Fruit fly (Drosophila melanogaster) whole organism, embryonic: ENCODE measurements around the gene Cdk5alpha.

Experiments used
- Aef1 ChIP-seq: fragments of 200-800 bp; sonication (Bioruptor generic); IDR thresholded peaks from 3 replicates; pipeline ENCODE4 v1.3.6; 2022; ENCODE audit warnings: missing biosample characterization, missing genetic modification characterization
- CG10147 ChIP-seq: fragments of 200-800 bp; sonication (Bioruptor generic); optimal IDR thresholded peaks from 2 replicates; lab custom pipeline; 2019; ENCODE audit warnings: missing biosample characterization, mild to moderate bottlenecking, missing genetic modification characterization, moderate library complexity
- CG10267 ChIP-seq: fragments of 200-800 bp; sonication (Bioruptor generic); optimal IDR thresholded peaks from 2 replicates; lab custom pipeline; 2018; ENCODE audit warnings: missing biosample characterization, mild to moderate bottlenecking, missing genetic modification characterization, moderate library complexity
- CG11723 ChIP-seq: fragments of 200-800 bp; sonication (Bioruptor generic); optimal IDR thresholded peaks from 2 replicates; lab custom pipeline; 2017; ENCODE audit warnings: missing biosample characterization, mild to moderate bottlenecking, missing genetic modification characterization
- CG13424 ChIP-seq: fragments of 200-800 bp; sonication (Bioruptor generic); optimal IDR thresholded peaks from 2 replicates; lab custom pipeline; 2019; ENCODE audit warnings: missing biosample characterization, mild to moderate bottlenecking, missing genetic modification characterization, moderate library complexity
- CG14441 ChIP-seq: fragments of 200-800 bp; sonication (Bioruptor generic); IDR thresholded peaks from 2 replicates; pipeline ENCODE4 v1.3.6; 2022; ENCODE audit warnings: missing biosample characterization, missing genetic modification characterization
- CG14667 ChIP-seq: fragments of 200-800 bp; sonication (Bioruptor generic); IDR thresholded peaks from 2 replicates; pipeline ENCODE4 v1.3.6; 2022; ENCODE audit warnings: missing biosample characterization, missing genetic modification characterization
- CG15514 ChIP-seq: fragments of 200-800 bp; sonication (Bioruptor generic); optimal IDR thresholded peaks from 3 replicates; lab custom pipeline; 2017; ENCODE audit warnings: missing biosample characterization, missing genetic modification characterization, mild to moderate bottlenecking, moderate library complexity, missing genetic modification reagents
- CG1602 ChIP-seq: fragments of 200-800 bp; sonication (Bioruptor generic); optimal IDR thresholded peaks from 3 replicates; lab custom pipeline; 2016; ENCODE audit warnings: missing biosample characterization, missing genetic modification characterization
- CG17385 ChIP-seq: fragments of 200-800 bp; sonication (Bioruptor generic); optimal IDR thresholded peaks from 3 replicates; lab custom pipeline; 2018; ENCODE audit warnings: missing biosample characterization, mild to moderate bottlenecking, missing genetic modification characterization
- CG18599 ChIP-seq: fragments of 200-800 bp; sonication (Bioruptor generic); optimal IDR thresholded peaks from 3 replicates; lab custom pipeline; 2017; ENCODE audit warnings: missing biosample characterization, missing genetic modification characterization, mild to moderate bottlenecking, moderate library complexity, missing genetic modification reagents
- CG30020 ChIP-seq: fragments of 200-800 bp; optimal IDR thresholded peaks from 2 replicates; lab custom pipeline; 2019; ENCODE audit warnings: missing biosample characterization, mild to moderate bottlenecking, missing genetic modification characterization, moderate library complexity
- CG3065 ChIP-seq: fragments of 200-800 bp; sonication (Bioruptor generic); optimal IDR thresholded peaks from 2 replicates; lab custom pipeline; 2016; ENCODE audit warnings: missing biosample characterization, missing genetic modification characterization
- CG3407 ChIP-seq: fragments of 200-800 bp; sonication (Bioruptor generic); optimal IDR thresholded peaks from 2 replicates; lab custom pipeline; 2018; ENCODE audit warnings: missing biosample characterization, mild to moderate bottlenecking, missing genetic modification characterization
- CG4854 ChIP-seq: fragments of 200-800 bp; sonication (Bioruptor generic); optimal IDR thresholded peaks from 2 replicates; lab custom pipeline; 2016; ENCODE audit warnings: missing biosample characterization, missing genetic modification characterization, inconsistent platforms
- CG5245 ChIP-seq: fragments of 200-800 bp; sonication (Bioruptor generic); optimal IDR thresholded peaks from 3 replicates; lab custom pipeline; 2016; ENCODE audit warnings: missing biosample characterization, missing genetic modification characterization
- CG6791 ChIP-seq: fragments of 200-800 bp; sonication (Bioruptor generic); IDR thresholded peaks from 3 replicates; pipeline ENCODE4 v1.3.6; 2022; ENCODE audit warnings: missing biosample characterization, missing genetic modification characterization; ENCODE audit not compliant: partially characterized antibody
- CG6854 ChIP-seq: fragments of 200-800 bp; sonication (Bioruptor generic); optimal IDR thresholded peaks from 3 replicates; lab custom pipeline; 2017; ENCODE audit warnings: missing biosample characterization, mild to moderate bottlenecking, missing genetic modification characterization
- CG8281 ChIP-seq: fragments of 200-800 bp; sonication (Bioruptor generic); optimal IDR thresholded peaks from 2 replicates; lab custom pipeline; 2018; ENCODE audit warnings: missing biosample characterization, mild to moderate bottlenecking, missing genetic modification characterization, moderate library complexity
- CG8359 ChIP-seq: fragments of 200-800 bp; sonication (Bioruptor generic); optimal IDR thresholded peaks from 2 replicates; lab custom pipeline; 2017; ENCODE audit warnings: missing biosample characterization, mild to moderate bottlenecking, missing genetic modification characterization, borderline replicate concordance
- CG9727 ChIP-seq: fragments of 200-800 bp; sonication (Bioruptor generic); optimal IDR thresholded peaks from 3 replicates; lab custom pipeline; 2017; ENCODE audit warnings: missing biosample characterization, mild to moderate bottlenecking, missing genetic modification characterization
- CG9932 ChIP-seq: fragments of 200-800 bp; sonication (Bioruptor generic); IDR thresholded peaks from 2 replicates; pipeline ENCODE4 v1.3.6; 2022; ENCODE audit warnings: missing biosample characterization, missing genetic modification characterization
- CTCF ChIP-seq: fragments of 200-800 bp; sonication (Bioruptor generic); optimal IDR thresholded peaks from 2 replicates; lab custom pipeline; 2017; ENCODE audit warnings: missing biosample characterization, mild to moderate bottlenecking, missing genetic modification characterization, moderate library complexity
- CrebB ChIP-seq: fragments of 200-800 bp; sonication (Bioruptor generic); optimal IDR thresholded peaks from 3 replicates; lab custom pipeline; 2018; ENCODE audit warnings: missing biosample characterization, mild to moderate bottlenecking, missing genetic modification characterization
- Drgx ChIP-seq: fragments of 200-800 bp; sonication (Bioruptor generic); IDR thresholded peaks from 2 replicates; pipeline ENCODE4 v1.3.6; 2022; ENCODE audit warnings: missing biosample characterization, missing genetic modification characterization
- HLH3B ChIP-seq: fragments of 200-800 bp; sonication (Bioruptor generic); IDR thresholded peaks from 2 replicates; pipeline ENCODE4 v1.3.6; 2022; ENCODE audit warnings: missing biosample characterization, missing genetic modification characterization
- HLH4C ChIP-seq: fragments of 200-800 bp; sonication (Bioruptor generic); IDR thresholded peaks from 3 replicates; pipeline ENCODE4 v1.3.6; 2022; ENCODE audit warnings: missing biosample characterization, missing genetic modification characterization; ENCODE audit not compliant: partially characterized antibody
- Ptx1 ChIP-seq: fragments of 200-800 bp; sonication (Bioruptor generic); IDR thresholded peaks from 2 replicates; pipeline ENCODE4 v1.3.6; 2022; ENCODE audit warnings: missing biosample characterization, missing genetic modification characterization
- Side ChIP-seq: fragments of 200-800 bp; sonication (Bioruptor generic); optimal IDR thresholded peaks from 2 replicates; lab custom pipeline; 2016; ENCODE audit warnings: missing biosample characterization, missing genetic modification characterization
- Sin3A ChIP-seq: fragments of >200 bp; optimal IDR thresholded peaks from 2 replicates; lab custom pipeline; 2018
- Xrp1 ChIP-seq: fragments of 200-800 bp; sonication (Bioruptor generic); IDR thresholded peaks from 2 replicates; pipeline ENCODE4 v1.3.6; 2022; ENCODE audit warnings: missing biosample characterization, missing genetic modification characterization
- amos ChIP-seq: fragments of 200-800 bp; sonication (Bioruptor generic); IDR thresholded peaks from 2 replicates; pipeline ENCODE4 v1.3.6; 2022; ENCODE audit warnings: missing biosample characterization, missing genetic modification characterization; ENCODE audit not compliant: partially characterized antibody
- ash1 ChIP-seq: fragments of 200-800 bp; sonication (Bioruptor generic); optimal IDR thresholded peaks from 2 replicates; lab custom pipeline; 2018; ENCODE audit warnings: missing biosample characterization, mild to moderate bottlenecking, missing genetic modification characterization
- chinmo ChIP-seq: fragments of 200-800 bp; sonication (Bioruptor generic); IDR thresholded peaks from 4 replicates; pipeline ENCODE4 v1.3.6; 2022; ENCODE audit warnings: missing biosample characterization, missing genetic modification characterization; ENCODE audit not compliant: partially characterized antibody
- chn ChIP-seq: fragments of 200-800 bp; sonication (Bioruptor generic); optimal IDR thresholded peaks from 2 replicates; lab custom pipeline; 2016; ENCODE audit warnings: missing biosample characterization, missing genetic modification characterization
- eyg ChIP-seq: fragments of 200-800 bp; sonication (Bioruptor generic); optimal IDR thresholded peaks from 3 replicates; lab custom pipeline; 2016; ENCODE audit warnings: missing biosample characterization, missing genetic modification characterization
- fd64A ChIP-seq: fragments of 200-800 bp; sonication (Bioruptor generic); optimal IDR thresholded peaks from 3 replicates; lab custom pipeline; 2018; ENCODE audit warnings: missing biosample characterization, mild to moderate bottlenecking, missing genetic modification characterization
- gfzf ChIP-seq: fragments of 200-800 bp; sonication (Bioruptor generic); optimal IDR thresholded peaks from 2 replicates; lab custom pipeline; 2016; ENCODE audit warnings: missing biosample characterization, mild to moderate bottlenecking, missing genetic modification characterization, moderate library complexity
- lola ChIP-seq, 3 experiments: fragments of >200 bp in 2 of 3; fragments of 200-800 bp in 1 of 3; sonication (Bioruptor generic) in 1 of 3; optimal IDR thresholded peaks; 2 replicates each; lab custom pipeline; 2017 to 2019; ENCODE audit warnings: missing biosample characterization in 3 of 3, missing genetic modification characterization in 3 of 3, mild to moderate bottlenecking in 1 of 3, moderate library complexity in 1 of 3
- nerfin-2 ChIP-seq: fragments of 200-800 bp; sonication (Bioruptor generic); IDR thresholded peaks from 2 replicates; pipeline ENCODE4 v1.3.6; 2022; ENCODE audit warnings: missing biosample characterization, missing genetic modification characterization; ENCODE audit not compliant: partially characterized antibody
- nom ChIP-seq: fragments of 200-800 bp; sonication (Bioruptor generic); optimal IDR thresholded peaks from 2 replicates; lab custom pipeline; 2017; ENCODE audit warnings: missing biosample characterization, missing genetic modification characterization, mild to moderate bottlenecking, moderate library complexity, missing genetic modification reagents
- pzg ChIP-seq: fragments of 200-800 bp; sonication (Bioruptor generic); optimal IDR thresholded peaks from 3 replicates; lab custom pipeline; 2018; ENCODE audit warnings: missing biosample characterization, mild to moderate bottlenecking, missing genetic modification characterization, moderate library complexity
- ro ChIP-seq: fragments of 200-800 bp; sonication (Bioruptor generic); IDR thresholded peaks from 2 replicates; pipeline ENCODE4 v1.3.6; 2022; ENCODE audit warnings: missing biosample characterization, missing genetic modification characterization
- sd ChIP-seq: fragments of 200-800 bp; sonication (Bioruptor generic); optimal IDR thresholded peaks from 3 replicates; lab custom pipeline; 2018; ENCODE audit warnings: missing biosample characterization, mild to moderate bottlenecking, missing genetic modification characterization, moderate library complexity
- sob ChIP-seq: fragments of 200-800 bp; sonication (Bioruptor generic); IDR thresholded peaks from 2 replicates; pipeline ENCODE4 v1.3.6; 2022; ENCODE audit warnings: missing biosample characterization, missing genetic modification characterization
- ssp ChIP-seq: fragments of 200-800 bp; sonication (Bioruptor generic); IDR thresholded peaks from 2 replicates; pipeline ENCODE4 v1.3.6; 2022; ENCODE audit warnings: missing biosample characterization, missing genetic modification characterization
- tin ChIP-seq: fragments of 200-800 bp; sonication (Bioruptor generic); optimal IDR thresholded peaks from 3 replicates; lab custom pipeline; 2016; ENCODE audit warnings: missing biosample characterization, missing genetic modification characterization
- vfl ChIP-seq: fragments of 200-800 bp; sonication (Bioruptor generic); optimal IDR thresholded peaks from 2 replicates; lab custom pipeline; 2016; ENCODE audit warnings: missing biosample characterization, missing genetic modification characterization
- z ChIP-seq: fragments of 200-800 bp; sonication (Bioruptor generic); IDR thresholded peaks from 3 replicates; pipeline ENCODE4 v1.3.6; 2022; ENCODE audit warnings: missing biosample characterization, missing genetic modification characterization
- zen2 ChIP-seq: fragments of 200-800 bp; sonication (Bioruptor generic); IDR thresholded peaks from 3 replicates; pipeline ENCODE4 v1.3.6; 2022; ENCODE audit warnings: missing biosample characterization, missing genetic modification characterization; ENCODE audit not compliant: partially characterized antibody

Cdk5alpha gene

DNA sequence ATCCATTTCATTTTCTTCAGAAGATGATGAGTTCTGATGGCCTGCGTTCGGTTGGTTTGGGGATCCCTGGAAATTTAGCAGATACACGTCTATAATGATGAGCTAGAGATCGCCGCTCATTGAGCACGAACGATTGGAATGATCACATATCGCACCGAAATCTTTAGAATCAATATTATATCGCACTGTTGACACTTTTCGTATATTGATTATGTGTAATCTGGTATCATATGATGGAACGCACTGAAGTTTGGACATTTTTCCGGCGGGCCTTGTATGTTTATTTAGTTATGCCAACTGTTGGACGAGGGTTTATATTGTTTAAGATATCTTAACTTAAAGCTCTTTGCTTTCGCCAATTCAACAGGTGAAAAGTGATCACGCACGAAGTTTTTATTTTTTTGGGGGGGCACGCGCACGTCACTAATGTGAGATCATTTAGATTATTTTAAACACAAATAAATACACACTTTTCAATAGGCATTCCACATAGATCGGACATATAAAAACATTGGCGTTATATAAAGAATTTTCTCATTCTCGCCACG is 10.4 kb upstream of the Cdk5alpha start (continued):
- no peak for TF ChIP-seq CG6791 (GFP tag; lab: Robert Waterston, UW)
- no peak for TF ChIP-seq CG10267 (tag; lab: Kevin White, UChicago)
- peak; percentile 8 for TF ChIP-seq CG13424 (tag; lab: Kevin White, UChicago)
- TF ChIP-seq sd (tag; lab: Kevin White, UChicago), result no peak
- no peak for TF ChIP-seq Drgx (GFP tag; lab: Robert Waterston, UW)
- TF ChIP-seq CG4854, result no peak
- peak; percentile 7 for TF ChIP-seq CG11723 (GFP tag; lab: Kevin White, UChicago)
- TF ChIP-seq tin (GFP tag; lab: Kevin White, UChicago), result peak; percentile 14
- no peak for TF ChIP-seq HLH3B
- TF ChIP-seq Side (GFP tag; lab: Kevin White, UChicago), result no peak
- TF ChIP-seq CG5245 (GFP tag; lab: Kevin White, UChicago), result no peak
- no peak for TF ChIP-seq Xrp1 (GFP tag; lab: Robert Waterston, UW)
- no peak for TF ChIP-seq CrebB (tag; lab: Kevin White, UChicago)
- TF ChIP-seq CG10147 (GFP tag; lab: Kevin White, UChicago), result no peak
- no peak for TF ChIP-seq CG8359 (GFP tag; lab: Kevin White, UChicago)
- no peak for TF ChIP-seq z
- TF ChIP-seq HLH4C, result peak; percentile 63; the same call in 2 of the 3 replicates
- no peak for TF ChIP-seq CG18599
- TF ChIP-seq Sin3A (lab: Kevin White, UChicago), result no peak
- TF ChIP-seq chinmo (GFP tag; lab: Robert Waterston, UW), result no peak
- no peak; the same call in 2 of the 3 replicates for TF ChIP-seq zen2 (GFP tag; lab: Robert Waterston, UW)
- TF ChIP-seq CG1602 (GFP tag; lab: Kevin White, UChicago), result no peak
- no peak for TF ChIP-seq nom (GFP tag; lab: Kevin White, UChicago)
- TF ChIP-seq Ptx1 (GFP tag; lab: Robert Waterston, UW), result no peak
- TF ChIP-seq CTCF (GFP tag; lab: Kevin White, UChicago), result no peak
- TF ChIP-seq ssp (GFP tag; lab: Robert Waterston, UW), result no peak
- peak; percentile 6 for TF ChIP-seq CG15514 (GFP tag; lab: Kevin White, UChicago)
- no peak for TF ChIP-seq lola (GFP tag; optimal IDR thresholded peaks at IDR 0.05; lab: Kevin White, UChicago)
- peak; percentile 16 for TF ChIP-seq CG8281 (tag; lab: Kevin White, UChicago)
- TF ChIP-seq CG6854 (GFP tag; lab: Kevin White, UChicago), result no peak
- TF ChIP-seq gfzf (GFP tag; lab: Kevin White, UChicago), result peak; percentile 5
- TF ChIP-seq CG3065 (GFP tag; lab: Kevin White, UChicago), result no peak
- peak; percentile 17 for TF ChIP-seq CG9727 (GFP tag; lab: Kevin White, UChicago)
- TF ChIP-seq CG9932 (GFP tag; lab: Robert Waterston, UW), result no peak; the same call in 1 of the 2 replicates
- TF ChIP-seq CG3407 (GFP tag; lab: Kevin White, UChicago), result no peak
- TF ChIP-seq vfl (GFP tag; lab: Kevin White, UChicago), result no peak
- no peak for TF ChIP-seq ash1
- no peak for TF ChIP-seq fd64A (GFP tag; lab: Kevin White, UChicago)
- no peak for TF ChIP-seq CG14667 (GFP tag; lab: Robert Waterston, UW)
- no peak for TF ChIP-seq ro
- no peak for TF ChIP-seq pzg (GFP tag; lab: Kevin White, UChicago)
- TF ChIP-seq Aef1 (GFP tag; lab: Robert Waterston, UW), result no peak
- TF ChIP-seq sob (GFP tag; lab: Robert Waterston, UW), result peak; percentile 33; the same call in 1 of the 2 replicates
- no peak for TF ChIP-seq eyg (GFP tag; lab: Kevin White, UChicago)
- peak; percentile 60; the same call in 1 of the 2 replicates for TF ChIP-seq amos (GFP tag; lab: Robert Waterston, UW)
- TF ChIP-seq CG14441, result no peak
- no peak for TF ChIP-seq chn (GFP tag; lab: Kevin White, UChicago)
- peak; percentile 60 for TF ChIP-seq nerfin-2 (GFP tag; lab: Robert Waterston, UW)
- TF ChIP-seq CG17385 (GFP tag; lab: Kevin White, UChicago), result no peak
- no peak for TF ChIP-seq CG30020 (tag; lab: Kevin White, UChicago)
